Worm (Caenorhabditis elegans) whole organism, late embryonic: ENCODE results near the gene C33A11.2.

Source experiments
- C08G9.2 ChIP-seq: sonication (generic microtip); optimal IDR thresholded peaks from 2 replicates; lab custom pipeline; 2016; ENCODE audit warnings: mild to moderate bottlenecking, missing genetic modification characterization, moderate library complexity, missing compliant biosample characterization
- F13H6.1 ChIP-seq: sonication (generic microtip); optimal IDR thresholded peaks from 2 replicates; lab custom pipeline; 2016; ENCODE audit warnings: missing genetic modification characterization, missing compliant biosample characterization
- K02D7.2 ChIP-seq: sonication (generic microtip); optimal IDR thresholded peaks from 2 replicates; lab custom pipeline; 2017; ENCODE audit warnings: mild to moderate bottlenecking, missing genetic modification characterization, missing compliant biosample characterization
- K09A11.1 ChIP-seq: sonication (generic microtip); optimal IDR thresholded peaks from 2 replicates; lab custom pipeline; 2017; ENCODE audit warnings: antibody characterized with exemption, mild to moderate bottlenecking, missing genetic modification characterization, missing compliant biosample characterization; ENCODE audit not compliant: insufficient read depth
- T23F11.4 ChIP-seq: fragments of 200-800 bp; sonication (Bioruptor generic); optimal IDR thresholded peaks from 2 replicates; lab custom pipeline; 2018; ENCODE audit warnings: mild to moderate bottlenecking, missing genetic modification characterization, missing compliant biosample characterization
- ahr-1 ChIP-seq: sonication (generic microtip); optimal IDR thresholded peaks from 2 replicates; lab custom pipeline; 2016; ENCODE audit warnings: missing genetic modification characterization, missing compliant biosample characterization
- ama-1 ChIP-seq: fragments of 150-350 bp; optimal IDR thresholded peaks from 2 replicates; lab custom pipeline; 2014
- ceh-18 ChIP-seq: sonication (generic microtip); optimal IDR thresholded peaks from 2 replicates; lab custom pipeline; 2016; ENCODE audit warnings: missing genetic modification characterization, missing compliant biosample characterization
- ceh-2 ChIP-seq: sonication (generic microtip); optimal IDR thresholded peaks from 2 replicates; lab custom pipeline; 2016; ENCODE audit warnings: missing genotype, missing genetic modification characterization, missing compliant biosample characterization
- ceh-22 ChIP-seq: sonication (generic microtip); optimal IDR thresholded peaks from 2 replicates; lab custom pipeline; 2017; ENCODE audit warnings: missing biosample characterization, missing genetic modification characterization
- ceh-24 ChIP-seq: sonication (generic microtip); optimal IDR thresholded peaks from 2 replicates; lab custom pipeline; 2016; ENCODE audit warnings: mild to moderate bottlenecking, missing genetic modification characterization, missing compliant biosample characterization
- ceh-48 ChIP-seq: sonication (generic microtip); optimal IDR thresholded peaks from 2 replicates; lab custom pipeline; 2016; ENCODE audit warnings: missing genetic modification characterization, inconsistent platforms, missing compliant biosample characterization
- che-1 ChIP-seq: sonication (generic microtip); optimal IDR thresholded peaks from 2 replicates; lab custom pipeline; 2016; ENCODE audit warnings: mild to moderate bottlenecking, missing genetic modification characterization, missing compliant biosample characterization
- elt-2 ChIP-seq: sonication (generic microtip); optimal IDR thresholded peaks from 2 replicates; lab custom pipeline; 2016; ENCODE audit warnings: missing genetic modification reagents, missing genetic modification characterization, missing compliant biosample characterization
- elt-4 ChIP-seq: sonication (generic microtip); optimal IDR thresholded peaks from 2 replicates; lab custom pipeline; 2016; ENCODE audit warnings: missing genetic modification characterization, missing compliant biosample characterization
- eyg-1 ChIP-seq: sonication (generic microtip); optimal IDR thresholded peaks from 2 replicates; lab custom pipeline; 2016; ENCODE audit warnings: missing genotype, missing genetic modification characterization, missing compliant biosample characterization
- fkh-10 ChIP-seq: fragments of 150-350 bp; optimal IDR thresholded peaks from 2 replicates; lab custom pipeline; 2014; ENCODE audit warnings: missing biosample characterization, missing genetic modification reagents, missing genetic modification characterization
- hlh-6 ChIP-seq: sonication (generic microtip); optimal IDR thresholded peaks from 2 replicates; lab custom pipeline; 2016; ENCODE audit warnings: missing genotype, missing genetic modification characterization, missing compliant biosample characterization
- hlh-8 ChIP-seq: sonication (generic microtip); optimal IDR thresholded peaks from 2 replicates; lab custom pipeline; 2016; ENCODE audit warnings: missing genotype, missing genetic modification characterization, missing compliant biosample characterization
- mec-3 ChIP-seq: sonication (generic microtip); optimal IDR thresholded peaks from 2 replicates; lab custom pipeline; 2016; ENCODE audit warnings: borderline replicate concordance, missing genetic modification characterization, missing compliant biosample characterization
- nfya-1 ChIP-seq: sonication (generic microtip); optimal IDR thresholded peaks from 2 replicates; lab custom pipeline; 2017; ENCODE audit warnings: missing genetic modification characterization, mild to moderate bottlenecking, missing compliant biosample characterization, antibody characterized with exemption, moderate library complexity
- nhr-11 ChIP-seq: fragments of 150-350 bp; optimal IDR thresholded peaks from 2 replicates; lab custom pipeline; 2014; ENCODE audit warnings: missing biosample characterization, missing genetic modification characterization
- odd-2 ChIP-seq: sonication (generic microtip); optimal IDR thresholded peaks from 2 replicates; lab custom pipeline; 2017; ENCODE audit warnings: antibody characterized with exemption, mild to moderate bottlenecking, missing genetic modification characterization, missing compliant biosample characterization
- pag-3 ChIP-seq: sonication (generic microtip); optimal IDR thresholded peaks from 2 replicates; lab custom pipeline; 2016; ENCODE audit warnings: missing compliant biosample characterization, missing genetic modification characterization, borderline replicate concordance
- pax-1 ChIP-seq: fragments of 150-350 bp; optimal IDR thresholded peaks from 2 replicates; lab custom pipeline; 2014; ENCODE audit warnings: missing biosample characterization, missing genetic modification characterization
- pha-2 ChIP-seq: sonication (generic microtip); optimal IDR thresholded peaks from 2 replicates; lab custom pipeline; 2017; ENCODE audit warnings: mild to moderate bottlenecking, missing genetic modification characterization, missing compliant biosample characterization
- pha-4 ChIP-seq: fragments of 150-350 bp; optimal IDR thresholded peaks from 2 replicates; lab custom pipeline; 2018; ENCODE audit warnings: missing biosample characterization, missing genetic modification reagents, missing genetic modification characterization
- pqm-1 ChIP-seq: sonication (generic microtip); optimal IDR thresholded peaks from 2 replicates; lab custom pipeline; 2016; ENCODE audit warnings: missing genetic modification characterization, missing compliant biosample characterization
- pros-1 ChIP-seq: fragments of 150-350 bp; optimal IDR thresholded peaks from 2 replicates; lab custom pipeline; 2014; ENCODE audit warnings: missing biosample characterization, missing genetic modification reagents, missing genetic modification characterization
- ref-2 ChIP-seq: sonication (generic microtip); optimal IDR thresholded peaks from 2 replicates; lab custom pipeline; 2016; ENCODE audit warnings: missing genetic modification characterization, missing compliant biosample characterization
- rnt-1 ChIP-seq: sonication (generic microtip); optimal IDR thresholded peaks from 2 replicates; lab custom pipeline; 2016; ENCODE audit warnings: missing genetic modification characterization, missing compliant biosample characterization
- tbx-2 ChIP-seq: sonication (generic microtip); optimal IDR thresholded peaks from 2 replicates; lab custom pipeline; 2016; ENCODE audit warnings: missing genetic modification characterization, missing compliant biosample characterization
- ttx-3 ChIP-seq: sonication (generic microtip); optimal IDR thresholded peaks from 2 replicates; lab custom pipeline; 2016; ENCODE audit warnings: missing genetic modification reagents, missing genetic modification characterization, missing compliant biosample characterization
- unc-3 ChIP-seq, 2 experiments: fragments of 200-800 bp in 1 of 2; sonication (Bioruptor generic) in 1 of 2; sonication (generic microtip) in 1 of 2; conservative IDR thresholded peaks in 1 of 2; optimal IDR thresholded peaks in 1 of 2; 2 replicates each; pipeline versions ENCODE4 v1.3.6 to Lab custom; 2016 to 2022; ENCODE audit warnings: missing compliant biosample characterization in 2 of 2, missing genetic modification characterization in 2 of 2, missing genetic modification reagents in 1 of 2
- unc-42 ChIP-seq: sonication (generic microtip); optimal IDR thresholded peaks from 2 replicates; lab custom pipeline; 2016; ENCODE audit warnings: missing genotype, missing genetic modification characterization, missing compliant biosample characterization
- ztf-16 ChIP-seq: sonication (generic microtip); optimal IDR thresholded peaks from 2 replicates; lab custom pipeline; 2017; ENCODE audit warnings: missing genetic modification characterization, missing compliant biosample characterization

The C33A11.2 gene

DNA sequence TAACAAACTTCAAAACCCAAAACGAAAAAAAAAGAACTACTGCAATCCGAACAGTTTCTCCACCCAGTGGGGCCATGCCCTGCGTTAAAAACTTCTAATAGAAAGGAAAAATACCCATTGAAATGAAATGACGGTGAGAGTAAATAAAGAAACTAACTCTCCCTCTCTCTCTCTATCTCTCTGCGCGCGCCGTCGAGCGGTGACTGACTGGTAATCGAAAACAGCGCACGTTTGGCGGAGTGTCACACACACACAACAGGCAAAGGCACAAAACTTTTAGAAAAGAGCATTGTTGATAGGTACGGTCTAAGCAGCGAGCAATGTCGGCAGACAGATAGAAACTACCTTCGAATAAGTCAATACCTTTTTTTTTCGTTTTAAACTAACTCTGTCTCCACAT is 10.8 kb downstream of the C33A11.2 start:
- TF ChIP-seq ref-2 (tag; lab: Kevin White, UChicago) (peak; percentile 50), elt-2 (tag; lab: Kevin White, UChicago) (peak; percentile 9), ama-1 (lab: Kevin White, UChicago) (no peak), tbx-2 (tag; lab: Kevin White, UChicago) (peak; percentile 24), nfya-1 (tag; lab: Kevin White, UChicago) (peak; percentile 19), hlh-6 (tag; lab: Kevin White, UChicago) (no peak)

DNA sequence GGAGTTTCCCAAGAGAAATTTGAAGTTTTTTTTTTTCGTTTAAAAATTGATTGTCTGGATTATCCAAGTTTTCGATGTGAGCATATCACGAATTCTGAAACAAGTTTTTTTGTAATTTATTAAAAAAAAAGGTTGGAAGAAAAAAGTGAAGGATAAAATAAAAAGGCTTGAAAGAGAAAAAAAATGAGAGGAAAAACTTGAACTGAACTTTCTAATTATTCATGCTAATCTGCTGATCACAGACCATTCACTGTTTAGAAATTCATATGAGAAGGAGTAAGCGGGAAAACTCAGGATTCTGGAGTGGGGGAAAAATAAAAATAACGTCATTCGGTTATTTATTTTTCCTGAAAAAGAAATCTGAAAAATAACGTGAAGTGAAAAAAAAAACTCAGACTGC is 11.9 kb downstream of the C33A11.2 start, which contains the start of gene svh-5:
TSS of gene svh-5 (minus strand) at position 101 of the 400 bp plus-strand sequence.
- TF ChIP-seq odd-2 (tag; lab: Kevin White, UChicago): peak; percentile 19
- no peak for TF ChIP-seq ztf-16 (tag; lab: Kevin White, UChicago)

DNA sequence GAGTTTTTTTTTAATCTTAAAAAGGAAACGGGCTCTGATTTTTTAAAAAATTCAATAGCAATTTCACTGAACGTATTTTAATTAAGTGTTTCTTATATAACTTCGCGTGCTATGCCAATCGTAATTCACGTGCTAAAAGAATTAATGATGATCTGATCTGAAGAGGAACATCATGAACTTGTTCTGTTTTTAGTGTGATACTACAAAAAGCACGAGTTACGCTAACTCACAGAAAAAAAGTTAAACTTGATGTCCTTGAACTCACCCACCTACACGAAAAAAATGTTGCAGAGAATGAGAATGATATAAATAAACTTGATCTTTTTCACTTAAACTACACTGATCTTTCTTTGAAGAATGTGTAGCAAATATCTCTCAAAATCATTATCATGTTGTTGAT is 14.1 kb downstream of the C33A11.2 start:
- no peak for TF ChIP-seq ref-2 (tag; lab: Kevin White, UChicago)
- no peak for TF ChIP-seq ceh-2 (tag; lab: Kevin White, UChicago)
- TF ChIP-seq K09A11.1: no peak
- no peak for TF ChIP-seq hlh-8 (tag; lab: Kevin White, UChicago)
- no peak for TF ChIP-seq pqm-1 (tag; lab: Kevin White, UChicago)
- TF ChIP-seq ceh-48: no peak
- TF ChIP-seq ahr-1 (tag; lab: Kevin White, UChicago): no peak
- TF ChIP-seq elt-4: no peak
- no peak for TF ChIP-seq che-1
- TF ChIP-seq fkh-10 (GFP tag; lab: Kevin White, UChicago): no peak
- TF ChIP-seq unc-42 (tag; lab: Kevin White, UChicago): no peak
- TF ChIP-seq, all 69 proteins: peak for 0

DNA sequence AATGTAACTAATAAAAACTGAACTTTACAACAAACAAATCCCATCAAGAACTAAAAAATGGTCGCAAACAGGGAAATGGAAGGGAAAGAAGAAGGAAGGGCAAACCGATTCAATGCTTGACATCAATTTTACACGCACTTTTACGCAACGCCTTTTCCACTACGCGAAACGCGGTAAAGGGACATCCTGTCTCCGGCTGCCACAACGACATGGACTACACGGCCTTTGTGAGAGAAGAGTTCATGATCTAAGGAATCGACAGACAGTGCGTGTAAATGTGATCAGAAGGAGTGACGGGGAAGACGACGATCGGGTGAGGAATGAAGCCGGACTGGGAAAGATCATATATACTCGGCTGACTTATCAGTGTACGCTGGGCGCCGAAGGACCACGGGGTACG is 14.6 kb downstream of the C33A11.2 start:
- no peak for TF ChIP-seq eyg-1
- no peak for TF ChIP-seq unc-3 (GFP tag; conservative IDR thresholded peaks at IDR 0.05; lab: Robert Waterston, UW)
- TF ChIP-seq unc-3 (tag; optimal IDR thresholded peaks at IDR 0.05; lab: Kevin White, UChicago): no peak
- no peak for TF ChIP-seq elt-2 (tag; lab: Kevin White, UChicago)
- TF ChIP-seq C08G9.2 (tag; lab: Kevin White, UChicago): no peak
- peak; percentile 29 for TF ChIP-seq ceh-18 (tag; lab: Kevin White, UChicago)
- no peak for TF ChIP-seq F13H6.1 (tag; lab: Kevin White, UChicago)
- TF ChIP-seq pros-1 (tag; lab: Kevin White, UChicago): no peak
- peak; percentile 14 for TF ChIP-seq rnt-1 (tag; lab: Kevin White, UChicago)
- no peak for TF ChIP-seq ttx-3 (tag; lab: Kevin White, UChicago)
- no peak for TF ChIP-seq ceh-24 (tag; lab: Kevin White, UChicago)
- TF ChIP-seq mec-3: no peak
- no peak for TF ChIP-seq T23F11.4 (GFP tag; lab: Kevin White, UChicago)
- no peak for TF ChIP-seq pha-2 (tag; lab: Kevin White, UChicago)
- no peak for TF ChIP-seq tbx-2 (tag; lab: Kevin White, UChicago)
- TF ChIP-seq ceh-22: no peak
- TF ChIP-seq pag-3: no peak
- no peak for TF ChIP-seq unc-42 (tag; lab: Kevin White, UChicago)

DNA sequence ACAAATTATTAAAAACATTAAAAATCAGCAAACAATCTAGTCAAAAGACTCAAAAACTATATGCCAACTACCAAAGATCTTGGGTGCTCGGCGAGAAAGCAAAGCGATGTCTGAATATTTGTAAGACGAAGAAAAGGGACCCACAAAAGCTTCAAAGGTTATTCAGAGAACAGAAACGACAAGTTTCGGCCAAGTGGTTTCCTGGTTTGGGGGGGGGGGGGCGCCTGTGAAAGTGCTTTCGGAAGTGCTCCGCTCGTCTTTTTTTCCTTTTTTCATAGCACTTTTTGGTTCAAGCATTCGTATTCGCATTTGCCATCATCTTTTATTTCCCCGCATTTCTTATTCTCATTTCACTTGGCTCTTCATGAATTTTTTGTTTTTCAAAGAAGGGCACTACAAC is 15.7 kb downstream of the C33A11.2 start:
- no peak for TF ChIP-seq nhr-11 (tag; lab: Kevin White, UChicago)

DNA sequence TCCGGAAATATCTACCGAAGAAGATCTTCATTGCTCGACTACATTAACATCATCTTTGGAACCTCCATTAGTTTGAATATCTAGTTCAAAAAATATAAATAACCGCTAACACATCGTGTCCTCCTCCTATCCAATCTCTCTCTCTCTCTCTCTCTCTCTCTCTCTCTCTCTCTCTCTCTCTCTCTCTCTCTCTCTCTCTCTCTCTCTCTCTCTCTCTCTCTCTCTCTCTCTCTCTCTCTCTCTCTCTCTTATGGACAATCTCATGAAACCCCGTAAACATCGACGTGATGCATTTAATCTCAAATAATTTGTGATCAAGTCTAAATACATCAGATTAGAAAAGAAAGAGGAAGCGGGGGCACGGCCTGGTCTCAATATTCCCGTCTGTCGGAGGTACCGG is 16.5 kb downstream of the C33A11.2 start:
- no peak for TF ChIP-seq ceh-48
- TF ChIP-seq K02D7.2 (tag; lab: Kevin White, UChicago): no peak
- TF ChIP-seq pax-1 (tag; lab: Kevin White, UChicago): no peak
- no peak for TF ChIP-seq pha-4 (tag; lab: Kevin White, UChicago)
- TF ChIP-seq, all 69 proteins: peak for 0
